Fruit fly (Drosophila melanogaster): ENCODE measurements around the gene La.

La gene

DNA sequence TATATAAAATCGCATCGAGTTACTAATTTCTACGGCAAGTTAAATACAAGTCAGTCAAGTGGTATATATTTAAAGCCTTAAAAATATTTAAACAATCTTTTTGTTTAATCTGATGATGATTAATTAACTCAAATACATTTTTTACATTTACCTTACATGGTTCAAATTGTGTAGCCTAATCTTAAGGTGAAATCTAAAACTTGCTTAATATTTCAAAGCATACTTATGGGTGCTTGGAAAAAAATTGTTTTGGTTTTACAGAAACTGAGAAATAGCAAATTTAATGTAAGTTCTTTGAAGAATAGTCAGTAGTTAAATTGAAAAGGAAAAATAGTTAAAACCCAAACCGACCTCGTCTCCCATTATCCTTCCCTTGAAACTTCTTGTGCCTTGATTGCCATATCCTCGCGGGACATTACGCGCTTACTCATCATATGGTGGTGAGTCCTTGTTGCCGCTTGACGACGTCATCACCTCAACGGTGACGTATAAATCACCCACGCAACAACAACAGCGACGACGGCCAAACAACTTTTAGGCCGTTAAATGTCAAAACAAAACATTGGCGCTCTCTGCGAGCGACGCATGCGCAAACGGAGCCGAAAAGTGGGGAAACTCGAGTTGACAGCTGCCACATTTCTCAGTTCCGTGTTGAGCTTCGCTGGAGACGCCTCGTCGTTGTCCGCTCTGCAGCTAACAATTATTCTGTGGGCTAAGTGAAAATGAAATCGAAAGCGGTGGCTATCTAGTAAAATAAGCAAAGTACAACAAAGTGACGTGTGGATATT, 8.4 kb downstream of the La start:
- no peak for TF ChIP-seq Ets97D (GFP tag; optimal IDR thresholded peaks at IDR 0.05)
- no peak for TF ChIP-seq CG12659 (GFP tag; optimal IDR thresholded peaks at IDR 0.05)
- 0 out of 4 replicates have a peak, but pooled peaks have one; percentile 18 for TF ChIP-seq chinmo (GFP tag; IDR thresholded peaks at IDR 0.05; ENCODE audit: partially characterized antibody)
- TF ChIP-seq ap (GFP tag; IDR thresholded peaks at IDR 0.05): no peak
- TF ChIP-seq CG16779 (GFP tag; IDR thresholded peaks at IDR 0.05): 0 out of 2 replicates have a peak, but pooled peaks have one; percentile 3
- no peak for TF ChIP-seq MBD-R2 (GFP tag; IDR thresholded peaks at IDR 0.05)
- peak; percentile 66 for TF ChIP-seq Blimp-1 (GFP tag; optimal IDR thresholded peaks at IDR 0.05)
- no peak for TF ChIP-seq dati (GFP tag; IDR thresholded peaks at IDR 0.05)
- TF ChIP-seq Vsx1 (GFP tag; optimal IDR thresholded peaks at IDR 0.05): peak; percentile 11
- TF ChIP-seq lov (optimal IDR thresholded peaks at IDR 0.05): no peak
- no peak for TF ChIP-seq lov (GFP tag; IDR thresholded peaks at IDR 0.05)
- TF ChIP-seq CG7963 (GFP tag; IDR thresholded peaks at IDR 0.05; ENCODE audit: partially characterized antibody): no peak
- peak; percentile 12 for TF ChIP-seq HmgZ (tag; optimal IDR thresholded peaks at IDR 0.05)
- TF ChIP-seq CG15269 (tag; optimal IDR thresholded peaks at IDR 0.05): no peak
- TF ChIP-seq eyg (GFP tag; optimal IDR thresholded peaks at IDR 0.05): no peak
- no peak for TF ChIP-seq ci (GFP tag; IDR thresholded peaks at IDR 0.05)
- TF ChIP-seq CG5245 (GFP tag; optimal IDR thresholded peaks at IDR 0.05): no peak
- peak; percentile 16 for TF ChIP-seq zen (tag; optimal IDR thresholded peaks at IDR 0.05)
- TF ChIP-seq CG33213 (GFP tag; optimal IDR thresholded peaks at IDR 0.05): no peak
- no peak for TF ChIP-seq Drgx (GFP tag; IDR thresholded peaks at IDR 0.05)
- TF ChIP-seq YL-1 (GFP tag; optimal IDR thresholded peaks at IDR 0.05): no peak
- TF ChIP-seq CG1603 (tag; optimal IDR thresholded peaks at IDR 0.05): no peak
- TF ChIP-seq Tbp (GFP tag; optimal IDR thresholded peaks at IDR 0.05): no peak
- TF ChIP-seq hkb (optimal IDR thresholded peaks at IDR 0.05): no peak
- TF ChIP-seq hkb (GFP tag; IDR thresholded peaks at IDR 0.05): 0 out of 2 replicates have a peak, but pooled peaks have one; percentile 7
- no peak for TF ChIP-seq al (GFP tag; IDR thresholded peaks at IDR 0.05)
- peak; percentile 61 for TF ChIP-seq Fer1 (GFP tag; optimal IDR thresholded peaks at IDR 0.05)
- no peak for TF ChIP-seq CkIIα-i1 (GFP tag; IDR thresholded peaks at IDR 0.05)
- TF ChIP-seq Mes4 (GFP tag; optimal IDR thresholded peaks at IDR 0.05): no peak
- no peak for TF ChIP-seq HLH4C (GFP tag; IDR thresholded peaks at IDR 0.05; ENCODE audit: partially characterized antibody)
- no peak for TF ChIP-seq ranshi (GFP tag; IDR thresholded peaks at IDR 0.05)
- no peak for TF ChIP-seq tx (GFP tag; optimal IDR thresholded peaks at IDR 0.05)
- TF ChIP-seq dpn (GFP tag; optimal IDR thresholded peaks at IDR 0.05): no peak
- TF ChIP-seq klu (GFP tag; IDR thresholded peaks at IDR 0.05): no peak
- TF ChIP-seq dmrt99B (tag; optimal IDR thresholded peaks at IDR 0.05): no peak
- TF ChIP-seq CG10543 (GFP tag; optimal IDR thresholded peaks at IDR 0.05): no peak
- TF ChIP-seq unc-4 (GFP tag; IDR thresholded peaks at IDR 0.05; ENCODE audit: partially characterized antibody): no peak
- no peak for TF ChIP-seq CG3163 (GFP tag; optimal IDR thresholded peaks at IDR 0.05)
- no peak for TF ChIP-seq CG6272 (GFP tag; IDR thresholded peaks at IDR 0.05)
- peak; percentile 33 for TF ChIP-seq scrt (GFP tag; optimal IDR thresholded peaks at IDR 0.05)
- no peak for TF ChIP-seq Kr (GFP tag; optimal IDR thresholded peaks at IDR 0.05)
- TF ChIP-seq stwl (tag; optimal IDR thresholded peaks at IDR 0.05): peak; percentile 37
- no peak for TF ChIP-seq maf-S (GFP tag; optimal IDR thresholded peaks at IDR 0.05)
- no peak for TF ChIP-seq CG8359 (GFP tag; optimal IDR thresholded peaks at IDR 0.05; ENCODE audit: borderline replicate concordance)
- no peak for TF ChIP-seq CG2129 (GFP tag; IDR thresholded peaks at IDR 0.05; ENCODE audit: partially characterized antibody)
- TF ChIP-seq pan (optimal IDR thresholded peaks at IDR 0.05): no peak
- no peak for TF ChIP-seq pan (GFP tag; optimal IDR thresholded peaks at IDR 0.05 in 1 of 2, IDR thresholded peaks at IDR 0.05 in 1 of 2)
- no peak for TF ChIP-seq crc (GFP tag; optimal IDR thresholded peaks at IDR 0.05)
- no peak for TF ChIP-seq CG13287 (GFP tag; IDR thresholded peaks at IDR 0.05; ENCODE audit: partially characterized antibody)
- TF ChIP-seq HLHmδ (GFP tag; optimal IDR thresholded peaks at IDR 0.05): no peak

Measured in whole organism, embryonic.